Fruit fly (Drosophila melanogaster) whole organism, embryonic: ENCODE data around the gene Arp3.

Experiments used
- BEAF-32 ChIP-seq: fragments of 200-800 bp; sonication (Bioruptor generic); optimal IDR thresholded peaks from 3 replicates; lab custom pipeline; 2017; ENCODE audit warnings: missing biosample characterization, missing genetic modification characterization, mild to moderate bottlenecking, moderate library complexity, missing genetic modification reagents
- CG10462 ChIP-seq: fragments of 200-800 bp; sonication (Bioruptor generic); optimal IDR thresholded peaks from 2 replicates; lab custom pipeline; 2016; ENCODE audit warnings: missing biosample characterization, missing genetic modification characterization
- CG12071 ChIP-seq: fragments of 200-800 bp; sonication (Bioruptor generic); optimal IDR thresholded peaks from 3 replicates; lab custom pipeline; 2018; ENCODE audit warnings: missing biosample characterization, mild to moderate bottlenecking, missing genetic modification characterization
- CG12155 ChIP-seq: fragments of 200-800 bp; sonication (Bioruptor generic); optimal IDR thresholded peaks from 3 replicates; lab custom pipeline; 2016; ENCODE audit warnings: missing biosample characterization, missing genetic modification characterization
- CG12236 ChIP-seq: fragments of 200-800 bp; sonication (Bioruptor generic); optimal IDR thresholded peaks from 2 replicates; lab custom pipeline; 2016; ENCODE audit warnings: missing biosample characterization, missing genetic modification characterization
- CG1792 ChIP-seq: fragments of 200-800 bp; sonication (Bioruptor generic); optimal IDR thresholded peaks from 2 replicates; lab custom pipeline; 2016; ENCODE audit warnings: missing biosample characterization, missing genetic modification characterization
- CG32767 ChIP-seq: fragments of 200-800 bp; sonication (Bioruptor generic); IDR thresholded peaks from 2 replicates; pipeline ENCODE4 v1.3.6; 2022; ENCODE audit warnings: missing biosample characterization, missing genetic modification characterization
- CG34376 ChIP-seq: fragments of 200-800 bp; sonication (Bioruptor generic); optimal IDR thresholded peaks from 2 replicates; lab custom pipeline; 2018; ENCODE audit warnings: missing biosample characterization, mild to moderate bottlenecking, missing genetic modification characterization
- CG3995 ChIP-seq: fragments of 200-800 bp; sonication (Bioruptor generic); optimal IDR thresholded peaks from 3 replicates; lab custom pipeline; 2016; ENCODE audit warnings: missing biosample characterization, missing genetic modification characterization
- CG4328 ChIP-seq: fragments of 200-800 bp; sonication (Bioruptor generic); optimal IDR thresholded peaks from 3 replicates; lab custom pipeline; 2017; ENCODE audit warnings: missing biosample characterization, missing genetic modification reagents, missing genetic modification characterization
- CG5953 ChIP-seq: fragments of 200-800 bp; sonication (Bioruptor generic); IDR thresholded peaks from 2 replicates; pipeline ENCODE4 v1.3.6; 2022; ENCODE audit warnings: missing biosample characterization, missing genetic modification characterization
- CG6272 ChIP-seq: fragments of 200-800 bp; sonication (Bioruptor generic); IDR thresholded peaks from 2 replicates; pipeline ENCODE4 v1.3.6; 2022; ENCODE audit warnings: missing biosample characterization, missing genetic modification characterization
- CG7357 ChIP-seq: fragments of 200-800 bp; sonication (Bioruptor generic); IDR thresholded peaks from 3 replicates; pipeline ENCODE4 v1.3.6; 2022; ENCODE audit warnings: missing biosample characterization, missing genetic modification characterization
- CG7928 ChIP-seq: fragments of 200-800 bp; sonication (Bioruptor generic); optimal IDR thresholded peaks from 2 replicates; lab custom pipeline; 2017; ENCODE audit warnings: missing biosample characterization, mild to moderate bottlenecking, missing genetic modification characterization
- CG8359 ChIP-seq: fragments of 200-800 bp; sonication (Bioruptor generic); optimal IDR thresholded peaks from 2 replicates; lab custom pipeline; 2017; ENCODE audit warnings: missing biosample characterization, mild to moderate bottlenecking, missing genetic modification characterization, borderline replicate concordance
- CG8765 ChIP-seq: fragments of 200-800 bp; sonication (Bioruptor generic); IDR thresholded peaks from 2 replicates; pipeline ENCODE4 v1.3.6; 2022; ENCODE audit warnings: missing biosample characterization, missing genetic modification characterization
- CG9609 ChIP-seq: fragments of 200-800 bp; sonication (Bioruptor generic); optimal IDR thresholded peaks from 3 replicates; lab custom pipeline; 2016; ENCODE audit warnings: missing biosample characterization, missing genetic modification characterization
- Dip2 ChIP-seq: fragments of 200-800 bp; sonication (Bioruptor generic); IDR thresholded peaks from 2 replicates; pipeline ENCODE4 v1.3.6; 2022; ENCODE audit warnings: missing biosample characterization, missing genetic modification characterization
- Dip3 ChIP-seq: fragments of 200-800 bp; sonication (Bioruptor generic); optimal IDR thresholded peaks from 3 replicates; lab custom pipeline; 2016; ENCODE audit warnings: missing biosample characterization, missing genetic modification characterization
- Hmx ChIP-seq: fragments of 200-800 bp; sonication (Bioruptor generic); optimal IDR thresholded peaks from 2 replicates; lab custom pipeline; 2016; ENCODE audit warnings: missing biosample characterization, missing genetic modification characterization
- Kr ChIP-seq: fragments of 200-800 bp; sonication (Bioruptor generic); optimal IDR thresholded peaks from 2 replicates; lab custom pipeline; 2017; ENCODE audit warnings: missing biosample characterization, mild to moderate bottlenecking, missing genetic modification characterization
- Lhr ChIP-seq: fragments of 200-800 bp; sonication (Bioruptor generic); optimal IDR thresholded peaks from 3 replicates; lab custom pipeline; 2017; ENCODE audit warnings: mild to moderate bottlenecking, missing biosample characterization, missing genetic modification reagents, missing genetic modification characterization
- MTF-1 ChIP-seq: fragments of 200-800 bp; sonication (Bioruptor generic); optimal IDR thresholded peaks from 2 replicates; lab custom pipeline; 2018; ENCODE audit warnings: missing biosample characterization, mild to moderate bottlenecking, missing genetic modification characterization, borderline replicate concordance
- Meics ChIP-seq: fragments of 200-800 bp; sonication (Bioruptor generic); optimal IDR thresholded peaks from 2 replicates; lab custom pipeline; 2017; ENCODE audit warnings: missing biosample characterization, mild to moderate bottlenecking, missing genetic modification characterization
- Mrtf ChIP-seq: fragments of 200-800 bp; sonication (Bioruptor generic); IDR thresholded peaks from 3 replicates; pipeline ENCODE4 v1.3.6; 2022; ENCODE audit warnings: missing biosample characterization, missing genetic modification characterization
- NC2α ChIP-seq: fragments of 200-800 bp; sonication (Bioruptor generic); optimal IDR thresholded peaks from 2 replicates; lab custom pipeline; 2016; ENCODE audit warnings: missing biosample characterization, missing genetic modification characterization
- Neu2 ChIP-seq: fragments of 200-800 bp; sonication (Bioruptor generic); optimal IDR thresholded peaks from 3 replicates; lab custom pipeline; 2016; ENCODE audit warnings: missing biosample characterization, missing genetic modification characterization, borderline replicate concordance
- Usf ChIP-seq: fragments of 200-800 bp; sonication (Bioruptor generic); optimal IDR thresholded peaks from 2 replicates; lab custom pipeline; 2017; ENCODE audit warnings: missing genotype, missing biosample characterization, missing genetic modification characterization
- aop ChIP-seq: fragments of 200-800 bp; sonication (Bioruptor generic); IDR thresholded peaks from 2 replicates; pipeline ENCODE4 v1.3.6; 2022; ENCODE audit warnings: missing biosample characterization, missing genetic modification characterization
- cad ChIP-seq: fragments of >200 bp; optimal IDR thresholded peaks from 2 replicates; lab custom pipeline; 2017; ENCODE audit warnings: missing biosample characterization, missing genetic modification characterization
- dan ChIP-seq: fragments of 200-800 bp; sonication (Bioruptor generic); IDR thresholded peaks from 2 replicates; pipeline ENCODE4 v1.3.6; 2022; ENCODE audit warnings: missing biosample characterization, missing genetic modification characterization
- ems ChIP-seq: fragments of 200-800 bp; sonication (Bioruptor generic); optimal IDR thresholded peaks from 3 replicates; lab custom pipeline; 2016; ENCODE audit warnings: missing biosample characterization, missing genetic modification characterization
- fd64A ChIP-seq: fragments of 200-800 bp; sonication (Bioruptor generic); optimal IDR thresholded peaks from 3 replicates; lab custom pipeline; 2018; ENCODE audit warnings: missing biosample characterization, mild to moderate bottlenecking, missing genetic modification characterization
- gce ChIP-seq: fragments of 200-800 bp; sonication (Bioruptor generic); IDR thresholded peaks from 3 replicates; pipeline ENCODE4 v1.3.6; 2022; ENCODE audit warnings: missing biosample characterization, missing genetic modification characterization
- gfzf ChIP-seq: fragments of 200-800 bp; sonication (Bioruptor generic); optimal IDR thresholded peaks from 2 replicates; lab custom pipeline; 2016; ENCODE audit warnings: missing biosample characterization, mild to moderate bottlenecking, missing genetic modification characterization, moderate library complexity
- gro ChIP-seq: fragments of 200-800 bp; sonication (Bioruptor generic); optimal IDR thresholded peaks from 2 replicates; lab custom pipeline; 2016; ENCODE audit warnings: missing biosample characterization, missing genetic modification characterization
- gsb-n ChIP-seq: fragments of 200-800 bp; sonication (Bioruptor generic); optimal IDR thresholded peaks from 3 replicates; lab custom pipeline; 2018; ENCODE audit warnings: missing biosample characterization, mild to moderate bottlenecking, missing genetic modification characterization
- jing ChIP-seq: fragments of 200-800 bp; sonication (Bioruptor generic); optimal IDR thresholded peaks from 2 replicates; lab custom pipeline; 2018; ENCODE audit warnings: missing biosample characterization, mild to moderate bottlenecking, missing genetic modification characterization
- kni ChIP-seq: fragments of 200-800 bp; sonication (Bioruptor generic); optimal IDR thresholded peaks from 3 replicates; lab custom pipeline; 2017; ENCODE audit warnings: mild to moderate bottlenecking, missing biosample characterization, missing genetic modification reagents, missing genetic modification characterization
- lab ChIP-seq: fragments of 200-800 bp; sonication (Bioruptor generic); optimal IDR thresholded peaks from 3 replicates; lab custom pipeline; 2017; ENCODE audit warnings: missing biosample characterization, missing genetic modification characterization, mild to moderate bottlenecking, moderate library complexity, missing genetic modification reagents
- lilli ChIP-seq: fragments of 200-800 bp; sonication (Bioruptor generic); optimal IDR thresholded peaks from 3 replicates; lab custom pipeline; 2016; ENCODE audit warnings: missing biosample characterization, missing genetic modification characterization
- luna ChIP-seq: fragments of 200-800 bp; sonication (Bioruptor generic); optimal IDR thresholded peaks from 2 replicates; lab custom pipeline; 2016; ENCODE audit warnings: missing biosample characterization, missing genetic modification characterization
- prd ChIP-seq, 3 experiments: fragments of >200 bp in 2 of 3; fragments of 200-800 bp in 1 of 3; sonication (Bioruptor generic) in 1 of 3; optimal IDR thresholded peaks in 2 of 3; IDR thresholded peaks in 1 of 3; 2 replicates in 2 of 3; 3 replicates in 1 of 3; pipeline versions ENCODE4 v1.3.6 to Lab custom; 2017 to 2022; ENCODE audit warnings: missing biosample characterization in 1 of 3, missing genetic modification characterization in 1 of 3
- row ChIP-seq: fragments of 200-800 bp; sonication (Bioruptor generic); IDR thresholded peaks from 3 replicates; pipeline ENCODE4 v1.3.6; 2022; ENCODE audit warnings: missing biosample characterization, missing genetic modification characterization
- schlank ChIP-seq: fragments of 200-800 bp; sonication (Bioruptor generic); optimal IDR thresholded peaks from 2 replicates; lab custom pipeline; 2018; ENCODE audit warnings: missing biosample characterization, mild to moderate bottlenecking, missing genetic modification characterization
- sim ChIP-seq: fragments of 200-800 bp; sonication (Bioruptor generic); IDR thresholded peaks from 2 replicates; pipeline ENCODE4 v1.3.6; 2022; ENCODE audit warnings: missing biosample characterization, missing genetic modification characterization
- sna ChIP-seq: fragments of 200-800 bp; sonication (Bioruptor generic); IDR thresholded peaks from 2 replicates; pipeline ENCODE4 v1.3.6; 2022; ENCODE audit warnings: missing biosample characterization, missing genetic modification characterization; ENCODE audit not compliant: partially characterized antibody
- sug ChIP-seq: fragments of 200-800 bp; optimal IDR thresholded peaks from 2 replicates; lab custom pipeline; 2019; ENCODE audit warnings: missing biosample characterization, mild to moderate bottlenecking, missing genetic modification characterization, moderate library complexity
- unc-4 ChIP-seq: fragments of 200-800 bp; sonication (Bioruptor generic); IDR thresholded peaks from 2 replicates; pipeline ENCODE4 v1.3.6; 2022; ENCODE audit warnings: missing biosample characterization, missing genetic modification characterization; ENCODE audit not compliant: partially characterized antibody
- vfl ChIP-seq: fragments of 200-800 bp; sonication (Bioruptor generic); optimal IDR thresholded peaks from 2 replicates; lab custom pipeline; 2016; ENCODE audit warnings: missing biosample characterization, missing genetic modification characterization

Gene Arp3

DNA sequence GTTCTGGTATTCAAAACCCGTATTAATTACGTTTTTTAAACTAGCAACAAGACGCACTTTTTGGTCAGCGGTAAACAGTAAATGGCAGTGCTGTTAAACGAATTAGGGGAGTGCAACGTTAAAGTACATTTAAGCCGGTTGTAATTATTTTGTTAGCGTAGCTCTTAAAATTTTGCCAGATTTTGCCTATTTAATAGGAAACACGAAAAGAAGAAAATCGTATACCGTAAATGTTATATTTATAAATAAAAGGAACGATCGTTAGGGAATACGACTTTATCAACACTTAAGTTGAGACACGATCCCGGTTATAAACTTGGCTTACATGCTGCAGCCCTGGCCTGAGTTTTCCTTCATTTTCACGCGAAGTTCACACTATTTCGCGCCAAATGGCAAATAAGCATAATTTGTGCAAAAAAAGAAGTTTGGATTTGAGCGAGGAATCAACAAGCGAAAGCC lies 21.8 kb upstream of the Arp3 start, which contains the start of the genes Setx and mus301 (continued):
- TF ChIP-seq Meics (GFP tag; lab: Kevin White, UChicago) = peak; percentile 77
- peak; percentile 92 for TF ChIP-seq gfzf (GFP tag; lab: Kevin White, UChicago)
- peak; percentile 25 for TF ChIP-seq jing
- no peak for TF ChIP-seq CG8359
- TF ChIP-seq aop = no peak
- TF ChIP-seq Dip2 (GFP tag; lab: Robert Waterston, UW) = no peak
- peak; percentile 23 for TF ChIP-seq schlank
- TF ChIP-seq CG7357 (GFP tag; lab: Robert Waterston, UW) = peak; percentile 64; the same call in 1 of the 3 replicates
- TF ChIP-seq CG5953 (GFP tag; lab: Robert Waterston, UW) = no peak
- TF ChIP-seq luna = peak; percentile 73
- peak; percentile 54 for TF ChIP-seq CG3995 (GFP tag; lab: Kevin White, UChicago)
- TF ChIP-seq MTF-1 = no peak
- peak; percentile 45; the same call in 1 of the 2 replicates for TF ChIP-seq CG8765 (GFP tag; lab: Robert Waterston, UW)
- TF ChIP-seq row (GFP tag; lab: Robert Waterston, UW) = peak; percentile 68
- no peak for TF ChIP-seq prd (optimal IDR thresholded peaks at IDR 0.05; lab: Kevin White, UChicago)
- peak; percentile 84 for TF ChIP-seq prd (GFP tag; IDR thresholded peaks at IDR 0.05; lab: Robert Waterston, UW)
- peak; percentile 59 for TF ChIP-seq Hmx
- TF ChIP-seq CG4328 = peak; percentile 37
- no peak for TF ChIP-seq fd64A (GFP tag; lab: Kevin White, UChicago)
- peak; percentile 56 for TF ChIP-seq BEAF-32 (GFP tag; lab: Kevin White, UChicago)
- TF ChIP-seq kni (GFP tag; lab: Kevin White, UChicago) = no peak
- TF ChIP-seq CG32767 (GFP tag; lab: Robert Waterston, UW) = no peak
- TF ChIP-seq Dip3 = peak; percentile 91
- TF ChIP-seq Usf (GFP tag; lab: Kevin White, UChicago) = peak; percentile 52
- peak; percentile 69 for TF ChIP-seq CG10462 (GFP tag; lab: Kevin White, UChicago)
- TF ChIP-seq lilli (GFP tag; lab: Kevin White, UChicago) = peak; percentile 92
- peak; percentile 73 for TF ChIP-seq CG6272 (GFP tag; lab: Robert Waterston, UW)
- TF ChIP-seq CG7928 (GFP tag; lab: Kevin White, UChicago) = peak; percentile 94
- TF ChIP-seq sim (GFP tag; lab: Robert Waterston, UW) = no peak
- no peak for TF ChIP-seq CG12071 (GFP tag; lab: Kevin White, UChicago)
- peak; percentile 43; the same call in 1 of the 3 replicates for TF ChIP-seq Mrtf (GFP tag; lab: Robert Waterston, UW)
- no peak for TF ChIP-seq cad
- TF ChIP-seq CG1792 (GFP tag; lab: Kevin White, UChicago) = peak; percentile 66
- TF ChIP-seq dan (GFP tag; lab: Robert Waterston, UW) = no peak; the same call in 1 of the 2 replicates
- TF ChIP-seq NC2α (GFP tag; lab: Kevin White, UChicago) = peak; percentile 30
- peak; percentile 82 for TF ChIP-seq sug (tag; lab: Kevin White, UChicago)
- peak; percentile 17; the same call in 1 of the 2 replicates for TF ChIP-seq unc-4 (GFP tag; lab: Robert Waterston, UW)
- TF ChIP-seq ems (GFP tag; lab: Kevin White, UChicago) = peak; percentile 87
- TF ChIP-seq vfl (GFP tag; lab: Kevin White, UChicago) = peak; percentile 90
- TF ChIP-seq lab = no peak
- peak; percentile 75 for TF ChIP-seq CG9609 (GFP tag; lab: Kevin White, UChicago)
- TF ChIP-seq CG12155 = peak; percentile 86
- peak; percentile 41 for TF ChIP-seq CG34376 (GFP tag; lab: Kevin White, UChicago)
- TF ChIP-seq Neu2 (GFP tag; lab: Kevin White, UChicago) = peak; percentile 59
- no peak for TF ChIP-seq gsb-n (tag; lab: Kevin White, UChicago)
- TF ChIP-seq CG12236 (GFP tag; lab: Kevin White, UChicago) = peak; percentile 53
- peak; percentile 95 for TF ChIP-seq Lhr (GFP tag; lab: Kevin White, UChicago)
- no peak for TF ChIP-seq gce (GFP tag; lab: Robert Waterston, UW)
- TF ChIP-seq sna = no peak
- TF ChIP-seq gro (GFP tag; lab: Kevin White, UChicago) = peak; percentile 84
- no peak for TF ChIP-seq Kr
